Worm (Caenorhabditis elegans): Measurements from ENCODE around the gene ugt-22.
A peak's percentile ranks its signal among the peaks of the same experiment; 100 is the strongest.

ugt-22 gene

DNA sequence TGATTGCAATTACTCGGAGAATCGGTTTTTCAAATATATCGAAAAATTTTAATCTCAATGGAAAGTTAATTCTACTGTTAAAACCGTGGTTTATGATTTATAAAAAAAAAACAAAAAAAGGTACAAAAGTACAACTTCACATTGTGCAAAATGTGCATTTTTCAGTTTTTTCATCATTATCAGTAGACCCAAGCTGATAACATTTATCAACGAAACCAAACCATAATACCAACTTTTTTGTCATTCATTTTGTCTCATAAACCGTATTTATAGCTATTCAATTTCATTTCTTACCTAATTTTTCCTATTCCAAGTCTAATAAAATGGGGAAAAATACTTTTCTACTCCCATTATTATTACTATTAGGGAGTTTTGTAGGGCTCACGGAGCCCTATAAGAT, at the start of gene ugt-22:
Gene ugt-22, plus strand, starts transcription at position 234 of the 400 bp plus-strand sequence.
- TF ChIP-seq nhr-28 (tag; optimal IDR thresholded peaks at IDR 0.05) (no peak), ceh-16 (tag; optimal IDR thresholded peaks at IDR 0.05) (no peak), mdl-1 (tag; optimal IDR thresholded peaks at IDR 0.05) (no peak), skn-1 (tag; optimal IDR thresholded peaks at IDR 0.05) (peak; percentile 22), nhr-67 (tag; optimal IDR thresholded peaks at IDR 0.05) (no peak), daf-12 (tag; optimal IDR thresholded peaks at IDR 0.05) (no peak), elt-1 (tag; optimal IDR thresholded peaks at IDR 0.05) (no peak), lin-15B (tag; optimal IDR thresholded peaks at IDR 0.05) (no peak), jun-1 (tag; optimal IDR thresholded peaks at IDR 0.05) (no peak), ceh-9 (tag; optimal IDR thresholded peaks at IDR 0.05) (no peak), nhr-11 (tag; optimal IDR thresholded peaks at IDR 0.05) (no peak), tbx-2 (tag; optimal IDR thresholded peaks at IDR 0.05) (no peak), pqm-1 (tag; optimal IDR thresholded peaks at IDR 0.05) (peak; percentile 83), nhr-237 (tag; optimal IDR thresholded peaks at IDR 0.05) (no peak), nfya-1 (tag; optimal IDR thresholded peaks at IDR 0.05; ENCODE audit: insufficient read depth) (no peak), fkh-10 (GFP tag; optimal IDR thresholded peaks at IDR 0.05) (no peak), nhr-12 (tag; optimal IDR thresholded peaks at IDR 0.05) (no peak), zag-1 (tag; optimal IDR thresholded peaks at IDR 0.05) (no peak), sea-2 (GFP tag; optimal IDR thresholded peaks at IDR 0.05) (no peak), elt-2 (tag; optimal IDR thresholded peaks at IDR 0.05) (peak; percentile 86), nhr-43 (tag; optimal IDR thresholded peaks at IDR 0.05; ENCODE audit: poor library complexity, severe bottlenecking) (no peak), fkh-2 (tag; optimal IDR thresholded peaks at IDR 0.05) (no peak)

DNA sequence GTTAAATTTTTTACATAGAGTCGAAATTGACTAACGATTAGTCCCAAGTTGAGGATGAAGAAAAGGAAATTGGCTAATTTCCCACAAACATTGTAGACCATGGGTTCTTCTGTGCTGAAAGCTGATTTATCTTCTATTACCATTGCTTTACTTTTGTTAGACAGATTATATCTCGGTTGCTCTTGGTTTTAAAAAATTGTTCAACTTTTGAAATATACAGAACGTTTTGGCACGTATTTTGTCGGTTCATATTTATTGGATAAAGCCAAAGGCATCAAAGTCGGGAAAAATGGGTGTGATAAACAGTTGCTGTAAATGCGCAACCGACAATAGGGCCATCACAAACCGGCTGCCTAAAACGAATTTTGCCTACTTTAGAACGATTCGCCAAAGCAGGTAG, 47.4 kb upstream of the ugt-22 start, which contains the start of gene tsp-5:
Gene tsp-5, minus strand, starts transcription at position 101 of the 400 bp plus-strand sequence.
- TF ChIP-seq ceh-16 (tag; optimal IDR thresholded peaks at IDR 0.05) (no peak), nhr-25 (tag; optimal IDR thresholded peaks at IDR 0.05) (no peak), nhr-28 (tag; optimal IDR thresholded peaks at IDR 0.05) (no peak), ama-1 (optimal IDR thresholded peaks at IDR 0.05) (no peak), unc-62 (GFP tag; optimal IDR thresholded peaks at IDR 0.05) (no peak), fkh-2 (tag; optimal IDR thresholded peaks at IDR 0.05) (no peak), egl-5 (tag; optimal IDR thresholded peaks at IDR 0.05) (no peak), fos-1 (tag; optimal IDR thresholded peaks at IDR 0.05) (no peak), R02D3.7 (tag; optimal IDR thresholded peaks at IDR 0.05) (no peak), elt-2 (tag; optimal IDR thresholded peaks at IDR 0.05) (no peak), zag-1 (tag; optimal IDR thresholded peaks at IDR 0.05) (no peak), nhr-77 (tag; optimal IDR thresholded peaks at IDR 0.05) (no peak), ceh-9 (tag; optimal IDR thresholded peaks at IDR 0.05) (no peak), lsy-12 (tag; optimal IDR thresholded peaks at IDR 0.05) (no peak), nhr-23 (tag; optimal IDR thresholded peaks at IDR 0.05) (no peak), ceh-28 (tag; optimal IDR thresholded peaks at IDR 0.05) (no peak), tbx-2 (tag; optimal IDR thresholded peaks at IDR 0.05) (no peak)

DNA sequence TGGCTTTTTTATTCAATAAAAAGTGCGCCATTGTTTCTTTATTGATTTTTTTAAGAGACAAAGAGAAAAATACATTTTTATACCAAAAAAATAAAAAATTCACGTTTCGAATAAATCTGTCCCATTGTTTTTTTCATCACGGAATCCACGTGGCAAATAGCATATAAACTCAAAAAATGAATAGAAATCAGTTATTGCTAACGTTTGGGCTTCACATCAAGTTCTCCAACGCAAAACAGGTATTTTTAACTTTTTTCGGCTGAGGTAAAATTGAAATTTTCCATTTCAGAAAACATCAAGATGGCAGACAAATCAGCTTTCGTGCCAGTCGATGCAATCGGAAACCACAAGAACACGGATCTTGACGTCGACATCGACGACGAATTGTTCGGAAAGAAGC, 45.7 kb upstream of the ugt-22 start, which contains the start of gene Y45F10B.3:
Gene Y45F10B.3, plus strand, starts transcription at position 301 of the 400 bp plus-strand sequence.
- TF ChIP-seq nhr-23 (tag; optimal IDR thresholded peaks at IDR 0.05) (no peak), nhr-76 (tag; optimal IDR thresholded peaks at IDR 0.05) (no peak), nhr-237 (tag; optimal IDR thresholded peaks at IDR 0.05) (no peak), eor-1 (tag; optimal IDR thresholded peaks at IDR 0.05) (no peak), nhr-43 (tag; optimal IDR thresholded peaks at IDR 0.05; ENCODE audit: poor library complexity, severe bottlenecking) (no peak), tbx-2 (tag; optimal IDR thresholded peaks at IDR 0.05) (no peak), ceh-9 (tag; optimal IDR thresholded peaks at IDR 0.05) (no peak), mml-1 (tag; optimal IDR thresholded peaks at IDR 0.05) (no peak), pha-4 (tag; optimal IDR thresholded peaks at IDR 0.05) (no peak), lin-39 (tag; optimal IDR thresholded peaks at IDR 0.05) (no peak), R02D3.7 (tag; optimal IDR thresholded peaks at IDR 0.05) (no peak), unc-62 (GFP tag; optimal IDR thresholded peaks at IDR 0.05) (no peak), elt-2 (tag; optimal IDR thresholded peaks at IDR 0.05) (no peak), ceh-16 (tag; optimal IDR thresholded peaks at IDR 0.05) (no peak), fos-1 (tag; optimal IDR thresholded peaks at IDR 0.05) (no peak), ceh-28 (tag; optimal IDR thresholded peaks at IDR 0.05) (no peak), mdl-1 (tag; optimal IDR thresholded peaks at IDR 0.05) (no peak), nhr-25 (tag; optimal IDR thresholded peaks at IDR 0.05) (no peak), zag-1 (tag; optimal IDR thresholded peaks at IDR 0.05) (no peak), elt-3 (tag; optimal IDR thresholded peaks at IDR 0.05) (no peak)
